Fruit fly (Drosophila melanogaster) whole organism, embryonic: ENCODE data around the gene CG10019.

Experiments used
- B-H2 ChIP-seq: fragments of 200-800 bp; sonication (Bioruptor generic); optimal IDR thresholded peaks from 2 replicates; lab custom pipeline; 2018; ENCODE audit warnings: missing biosample characterization, mild to moderate bottlenecking, missing genetic modification characterization
- BEAF-32 ChIP-seq: fragments of 200-800 bp; sonication (Bioruptor generic); optimal IDR thresholded peaks from 3 replicates; lab custom pipeline; 2017; ENCODE audit warnings: missing biosample characterization, missing genetic modification characterization, mild to moderate bottlenecking, moderate library complexity, missing genetic modification reagents
- CG11085 ChIP-seq: fragments of 200-800 bp; sonication (Bioruptor generic); IDR thresholded peaks from 2 replicates; pipeline ENCODE4 v1.3.6; 2022; ENCODE audit warnings: missing biosample characterization, missing genetic modification characterization
- CG12071 ChIP-seq: fragments of 200-800 bp; sonication (Bioruptor generic); optimal IDR thresholded peaks from 3 replicates; lab custom pipeline; 2018; ENCODE audit warnings: missing biosample characterization, mild to moderate bottlenecking, missing genetic modification characterization
- CG12299 ChIP-seq: fragments of 200-800 bp; sonication (Bioruptor generic); optimal IDR thresholded peaks from 2 replicates; lab custom pipeline; 2018; ENCODE audit warnings: missing biosample characterization, mild to moderate bottlenecking, missing genetic modification characterization
- CG13775 ChIP-seq: fragments of 200-800 bp; sonication (Bioruptor generic); optimal IDR thresholded peaks from 3 replicates; lab custom pipeline; 2017; ENCODE audit warnings: missing biosample characterization, mild to moderate bottlenecking, missing genetic modification characterization
- CG15601 ChIP-seq: fragments of 200-800 bp; sonication (Bioruptor generic); optimal IDR thresholded peaks from 3 replicates; lab custom pipeline; 2019; ENCODE audit warnings: missing biosample characterization, mild to moderate bottlenecking, missing genetic modification characterization, moderate library complexity
- CG1647 ChIP-seq: fragments of 200-800 bp; sonication (Bioruptor generic); optimal IDR thresholded peaks from 3 replicates; lab custom pipeline; 2016; ENCODE audit warnings: missing biosample characterization, missing genetic modification characterization
- CG17328 ChIP-seq: fragments of 200-800 bp; sonication (Bioruptor generic); IDR thresholded peaks from 2 replicates; pipeline ENCODE4 v1.3.6; 2022; ENCODE audit warnings: missing biosample characterization, missing genetic modification characterization
- CG17612 ChIP-seq: fragments of 200-800 bp; sonication (Bioruptor generic); IDR thresholded peaks from 2 replicates; pipeline ENCODE4 v1.3.6; 2022; ENCODE audit warnings: missing biosample characterization, missing genetic modification characterization
- CG17802 ChIP-seq: fragments of 200-800 bp; sonication (Bioruptor generic); optimal IDR thresholded peaks from 2 replicates; lab custom pipeline; 2018; ENCODE audit warnings: missing biosample characterization, mild to moderate bottlenecking, missing genetic modification characterization, moderate library complexity
- CG18764 ChIP-seq: fragments of 200-800 bp; sonication (Bioruptor generic); optimal IDR thresholded peaks from 3 replicates; lab custom pipeline; 2016; ENCODE audit warnings: missing biosample characterization, missing genetic modification characterization
- CG2712 ChIP-seq: fragments of 200-800 bp; optimal IDR thresholded peaks from 3 replicates; lab custom pipeline; 2019; ENCODE audit warnings: missing biosample characterization, mild to moderate bottlenecking, missing genetic modification characterization, moderate library complexity
- CG30403 ChIP-seq: fragments of 200-800 bp; sonication (Bioruptor generic); optimal IDR thresholded peaks from 3 replicates; lab custom pipeline; 2016; ENCODE audit warnings: missing biosample characterization, missing genetic modification characterization
- CG33557 ChIP-seq: fragments of 200-800 bp; sonication (Bioruptor generic); optimal IDR thresholded peaks from 2 replicates; lab custom pipeline; 2019; ENCODE audit warnings: missing biosample characterization, mild to moderate bottlenecking, missing genetic modification characterization, moderate library complexity
- CG6654 ChIP-seq: fragments of 200-800 bp; sonication (Bioruptor generic); optimal IDR thresholded peaks from 2 replicates; lab custom pipeline; 2017; ENCODE audit warnings: missing biosample characterization, mild to moderate bottlenecking, missing genetic modification characterization
- CG8290 ChIP-seq, 3 experiments: fragments of 200-800 bp; sonication (Bioruptor generic); optimal IDR thresholded peaks; 2 replicates each; lab custom pipeline; 2016 to 2019; ENCODE audit warnings: missing biosample characterization in 3 of 3, missing genetic modification characterization in 3 of 3, mild to moderate bottlenecking in 2 of 3, moderate library complexity in 1 of 3
- CG9876 ChIP-seq: fragments of 200-800 bp; sonication (Bioruptor generic); optimal IDR thresholded peaks from 2 replicates; lab custom pipeline; 2016; ENCODE audit warnings: missing biosample characterization, missing genetic modification characterization
- Dbx ChIP-seq: fragments of 200-800 bp; sonication (Bioruptor generic); IDR thresholded peaks from 3 replicates; pipeline ENCODE4 v1.3.6; 2022; ENCODE audit warnings: missing biosample characterization, missing genetic modification characterization
- Drgx ChIP-seq: fragments of 200-800 bp; sonication (Bioruptor generic); IDR thresholded peaks from 2 replicates; pipeline ENCODE4 v1.3.6; 2022; ENCODE audit warnings: missing biosample characterization, missing genetic modification characterization
- HLHmδ ChIP-seq: fragments of 200-800 bp; sonication (Bioruptor generic); optimal IDR thresholded peaks from 2 replicates; lab custom pipeline; 2018; ENCODE audit warnings: missing biosample characterization, mild to moderate bottlenecking, missing genetic modification characterization, moderate library complexity
- Lhr ChIP-seq: fragments of 200-800 bp; sonication (Bioruptor generic); optimal IDR thresholded peaks from 3 replicates; lab custom pipeline; 2017; ENCODE audit warnings: mild to moderate bottlenecking, missing biosample characterization, missing genetic modification reagents, missing genetic modification characterization
- Max ChIP-seq: fragments of 200-800 bp; sonication (Bioruptor generic); optimal IDR thresholded peaks from 2 replicates; lab custom pipeline; 2016; ENCODE audit warnings: missing biosample characterization, mild to moderate bottlenecking, missing genetic modification characterization
- Myb ChIP-seq: fragments of 200-800 bp; sonication (Bioruptor generic); optimal IDR thresholded peaks from 2 replicates; lab custom pipeline; 2016; ENCODE audit warnings: missing biosample characterization, missing genetic modification characterization
- PHDP ChIP-seq: fragments of 200-800 bp; sonication (Bioruptor generic); optimal IDR thresholded peaks from 3 replicates; lab custom pipeline; 2018; ENCODE audit warnings: missing biosample characterization, mild to moderate bottlenecking, missing genetic modification characterization, moderate library complexity
- al ChIP-seq: fragments of 200-800 bp; sonication (Bioruptor generic); IDR thresholded peaks from 2 replicates; pipeline ENCODE4 v1.3.6; 2022; ENCODE audit warnings: missing biosample characterization, missing genetic modification characterization
- az2 ChIP-seq: fragments of 200-800 bp; sonication (Bioruptor generic); optimal IDR thresholded peaks from 3 replicates; lab custom pipeline; 2016; ENCODE audit warnings: missing biosample characterization, missing genetic modification characterization
- ci ChIP-seq: fragments of 200-800 bp; sonication (Bioruptor generic); IDR thresholded peaks from 3 replicates; pipeline ENCODE4 v1.3.6; 2022; ENCODE audit warnings: missing biosample characterization, missing genetic modification characterization
- crp ChIP-seq, 2 experiments: fragments of 200-800 bp; sonication (Bioruptor generic); optimal IDR thresholded peaks; 2 replicates in 1 of 2; 3 replicates in 1 of 2; lab custom pipeline; 2017; ENCODE audit warnings: missing biosample characterization in 2 of 2, missing genetic modification characterization in 2 of 2, mild to moderate bottlenecking in 1 of 2, moderate library complexity in 1 of 2
- cwo ChIP-seq: fragments of 200-800 bp; sonication (Bioruptor generic); optimal IDR thresholded peaks from 3 replicates; lab custom pipeline; 2017; ENCODE audit warnings: missing biosample characterization, missing genetic modification characterization, mild to moderate bottlenecking, moderate library complexity, missing genetic modification reagents
- fd64A ChIP-seq: fragments of 200-800 bp; sonication (Bioruptor generic); optimal IDR thresholded peaks from 3 replicates; lab custom pipeline; 2018; ENCODE audit warnings: missing biosample characterization, mild to moderate bottlenecking, missing genetic modification characterization
- ftz-f1 ChIP-seq: fragments of 200-800 bp; sonication (Bioruptor generic); optimal IDR thresholded peaks from 2 replicates; lab custom pipeline; 2016; ENCODE audit warnings: missing biosample characterization, missing genetic modification characterization
- gcm ChIP-seq: fragments of 200-800 bp; sonication (Bioruptor generic); optimal IDR thresholded peaks from 2 replicates; lab custom pipeline; 2019; ENCODE audit warnings: missing biosample characterization, mild to moderate bottlenecking, missing genetic modification characterization, moderate library complexity
- gro ChIP-seq: fragments of 200-800 bp; sonication (Bioruptor generic); optimal IDR thresholded peaks from 2 replicates; lab custom pipeline; 2016; ENCODE audit warnings: missing biosample characterization, missing genetic modification characterization
- jigr1 ChIP-seq: fragments of 200-800 bp; sonication (Bioruptor generic); IDR thresholded peaks from 3 replicates; pipeline ENCODE4 v1.3.6; 2022; ENCODE audit warnings: missing biosample characterization, missing genetic modification characterization
- jumu ChIP-seq: fragments of 200-800 bp; sonication (Bioruptor generic); optimal IDR thresholded peaks from 3 replicates; lab custom pipeline; 2016; ENCODE audit warnings: missing biosample characterization, missing genetic modification characterization
- kni ChIP-seq: fragments of 200-800 bp; sonication (Bioruptor generic); optimal IDR thresholded peaks from 3 replicates; lab custom pipeline; 2017; ENCODE audit warnings: mild to moderate bottlenecking, missing biosample characterization, missing genetic modification reagents, missing genetic modification characterization
- mld ChIP-seq: fragments of 200-800 bp; sonication (Bioruptor generic); IDR thresholded peaks from 3 replicates; pipeline ENCODE4 v1.3.6; 2022; ENCODE audit warnings: missing biosample characterization, missing genetic modification characterization; ENCODE audit not compliant: partially characterized antibody
- nerfin-2 ChIP-seq: fragments of 200-800 bp; sonication (Bioruptor generic); IDR thresholded peaks from 2 replicates; pipeline ENCODE4 v1.3.6; 2022; ENCODE audit warnings: missing biosample characterization, missing genetic modification characterization; ENCODE audit not compliant: partially characterized antibody
- oc ChIP-seq: fragments of 200-800 bp; sonication (Bioruptor generic); optimal IDR thresholded peaks from 2 replicates; lab custom pipeline; 2018; ENCODE audit warnings: missing biosample characterization, mild to moderate bottlenecking, missing genetic modification characterization, moderate library complexity
- otp ChIP-seq: fragments of 200-800 bp; sonication (Bioruptor generic); IDR thresholded peaks from 3 replicates; pipeline ENCODE4, ENCODE4 v1.3.6; 2022; ENCODE audit warnings: missing biosample characterization, missing genetic modification characterization
- sens-2 ChIP-seq: fragments of 200-800 bp; sonication (Bioruptor generic); IDR thresholded peaks from 2 replicates; pipeline ENCODE4 v1.3.6; 2022; ENCODE audit warnings: missing biosample characterization, missing genetic modification characterization
- shn ChIP-seq: fragments of 200-800 bp; sonication (Bioruptor generic); optimal IDR thresholded peaks from 3 replicates; lab custom pipeline; 2016; ENCODE audit warnings: missing biosample characterization, missing genetic modification characterization
- sima ChIP-seq: fragments of 200-800 bp; sonication (Bioruptor generic); optimal IDR thresholded peaks from 2 replicates; lab custom pipeline; 2016; ENCODE audit warnings: missing biosample characterization, missing genetic modification characterization
- stc ChIP-seq: fragments of 200-800 bp; sonication (Bioruptor generic); IDR thresholded peaks from 2 replicates; pipeline ENCODE4 v1.3.6; 2022; ENCODE audit warnings: missing biosample characterization, missing genetic modification characterization
- sug ChIP-seq: fragments of 200-800 bp; optimal IDR thresholded peaks from 2 replicates; lab custom pipeline; 2019; ENCODE audit warnings: missing biosample characterization, mild to moderate bottlenecking, missing genetic modification characterization, moderate library complexity
- tgo ChIP-seq: fragments of 200-800 bp; sonication (Bioruptor generic); IDR thresholded peaks from 3 replicates; pipeline ENCODE4 v1.3.6; 2022; ENCODE audit warnings: missing biosample characterization, missing genetic modification characterization

The CG10019 gene

DNA sequence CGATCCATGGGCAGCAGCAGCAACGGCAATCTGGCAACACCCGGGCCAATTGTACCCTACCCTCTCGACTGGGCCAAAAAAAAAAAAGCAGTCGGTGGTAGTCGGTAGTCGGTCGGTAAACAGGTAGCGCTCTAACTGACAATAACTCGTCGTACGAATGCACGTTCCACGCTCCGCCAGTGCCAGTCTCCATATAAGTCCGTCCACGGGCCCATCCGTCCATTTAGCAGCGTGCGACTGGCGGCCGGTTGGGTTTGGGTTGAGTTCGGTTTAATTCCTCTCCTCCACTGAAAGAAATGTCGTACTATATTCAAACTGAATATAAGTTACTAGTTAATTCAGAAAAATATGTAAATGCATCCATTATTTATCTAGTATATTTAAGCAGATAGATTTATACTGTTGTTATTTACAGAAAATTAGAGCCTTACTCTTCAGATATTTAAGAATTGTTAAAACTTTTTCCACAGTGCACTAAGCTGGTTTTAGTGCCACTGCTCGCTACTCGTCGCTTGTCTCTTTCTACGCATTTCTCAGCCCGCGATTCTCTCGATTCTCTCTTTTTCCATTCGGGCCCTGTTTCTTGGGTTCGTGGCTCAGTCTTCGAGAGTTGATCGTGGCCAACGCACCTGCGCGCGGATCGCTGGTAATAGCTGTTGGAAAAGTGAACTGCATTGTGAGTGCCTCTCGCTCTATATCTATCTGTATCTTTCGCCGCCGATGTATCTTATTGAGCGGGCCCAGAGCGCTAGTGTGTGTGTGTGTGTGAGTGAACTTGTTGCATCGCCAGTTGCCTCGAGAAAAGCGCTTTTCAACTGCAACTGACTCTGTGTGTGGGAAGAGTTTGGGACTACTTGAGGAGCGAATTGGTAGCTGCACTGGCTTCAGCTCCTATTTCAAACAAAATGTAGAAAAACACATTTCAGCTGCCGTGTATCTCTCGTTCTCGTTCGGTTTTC is 41.1 kb downstream of the CG10019 start, which contains the start of gene bowl (continued):
- TF ChIP-seq Myb (GFP tag; lab: Kevin White, UChicago): peak; percentile 79
- TF ChIP-seq Drgx (GFP tag; lab: Robert Waterston, UW): peak; percentile 99
- TF ChIP-seq CG17612 (GFP tag; lab: Robert Waterston, UW): peak; percentile 90
- peak; percentile 96 for TF ChIP-seq CG15601 (tag; lab: Kevin White, UChicago)
- peak; percentile 92 for TF ChIP-seq Max
- no peak for TF ChIP-seq nerfin-2 (GFP tag; lab: Robert Waterston, UW)
- peak; percentile 99 for TF ChIP-seq kni
- TF ChIP-seq jumu: peak; percentile 92
- TF ChIP-seq fd64A (GFP tag; lab: Kevin White, UChicago): peak; percentile 68
- peak; percentile 95 for TF ChIP-seq otp (GFP tag; lab: Robert Waterston, UW)
- peak; percentile 94 for TF ChIP-seq sens-2 (GFP tag; lab: Robert Waterston, UW)
- TF ChIP-seq HLHmδ (GFP tag; lab: Kevin White, UChicago): peak; percentile 71
- TF ChIP-seq CG17802 (tag; lab: Kevin White, UChicago): peak; percentile 57

- TF ChIP-seq sug (tag; lab: Kevin White, UChicago) (peak; percentile 5), CG18764 (GFP tag; lab: Kevin White, UChicago) (no peak), ci (GFP tag; lab: Robert Waterston, UW) (no peak), CG6654 (GFP tag; lab: Kevin White, UChicago) (no peak), gcm (GFP tag; lab: Kevin White, UChicago) (no peak), cwo (GFP tag; lab: Kevin White, UChicago) (no peak), tgo (GFP tag; lab: Robert Waterston, UW) (no peak), CG11085 (peak; percentile 21; the same call in 1 of the 2 replicates), Drgx (GFP tag; lab: Robert Waterston, UW) (0 out of 2 replicates have a peak, but pooled peaks have one; percentile 4), BEAF-32 (GFP tag; lab: Kevin White, UChicago) (no peak), CG9876 (GFP tag; lab: Kevin White, UChicago) (no peak), al (GFP tag; lab: Robert Waterston, UW) (no peak), sima (GFP tag; lab: Kevin White, UChicago) (no peak), CG12299 (no peak), jigr1 (no peak), CG2712 (no peak), PHDP (no peak), CG17328 (GFP tag; lab: Robert Waterston, UW) (no peak), shn (no peak), Dbx (no peak), CG8290 (GFP tag; optimal IDR thresholded peaks at IDR 0.05; lab: Kevin White, UChicago) (no peak), CG8290 (tag; optimal IDR thresholded peaks at IDR 0.05; lab: Kevin White, UChicago) (peak in 1 of 2 experiments; percentile 24), Lhr (GFP tag; lab: Kevin White, UChicago) (no peak), B-H2 (no peak), CG13775 (GFP tag; lab: Kevin White, UChicago) (no peak), gro (GFP tag; lab: Kevin White, UChicago) (no peak), CG33557 (GFP tag; lab: Kevin White, UChicago) (no peak), mld (no peak), oc (tag; lab: Kevin White, UChicago) (no peak), CG1647 (GFP tag; lab: Kevin White, UChicago) (no peak), stc (no peak), CG12071 (GFP tag; lab: Kevin White, UChicago) (no peak), az2 (GFP tag; lab: Kevin White, UChicago) (no peak), crp (GFP tag; optimal IDR thresholded peaks at IDR 0.05; lab: Kevin White, UChicago) (no peak), CG30403 (GFP tag; lab: Kevin White, UChicago) (no peak), ftz-f1 (GFP tag; lab: Kevin White, UChicago) (no peak)
Observed at dm6 chr2L:3772068-3772428, 41.8 kb downstream of the CG10019 start.
